Worm (Caenorhabditis elegans): ENCODE data around the gene lron-14.
A peak's percentile ranks its signal among the peaks of the same experiment; 100 is the strongest.

Gene lron-14

DNA sequence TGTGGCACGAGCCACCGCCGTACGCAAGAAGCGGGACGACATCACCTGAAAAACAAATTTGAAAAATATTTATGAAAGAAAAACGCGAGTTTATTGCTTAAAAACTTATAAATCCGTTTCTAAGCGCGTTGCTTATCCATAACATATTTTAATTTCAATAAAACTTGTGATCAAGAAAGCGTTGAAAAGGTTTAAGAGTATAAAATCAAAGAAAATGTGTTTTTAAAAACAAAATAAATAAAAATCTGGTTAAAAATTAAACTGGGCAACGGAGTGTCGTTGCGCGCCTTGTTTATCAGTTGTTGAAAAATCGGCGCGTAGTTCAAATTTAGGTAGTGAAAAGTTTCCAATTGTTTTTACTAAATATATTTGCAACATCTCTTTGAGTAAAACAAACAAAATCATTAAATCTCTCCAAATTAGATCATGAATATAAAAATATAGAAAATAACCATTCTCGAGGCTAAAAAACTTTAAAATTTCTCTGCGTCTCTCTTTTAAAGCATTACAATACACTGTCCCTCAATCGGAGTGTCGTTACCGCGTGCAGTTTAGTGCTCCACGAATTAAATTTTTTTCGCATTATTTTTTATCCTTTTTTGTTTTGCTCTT lies 41.5 kb downstream of the lron-14 start, which contains the start of gene ndua-5 (continued):
- TF ChIP-seq unc-62 (GFP tag; optimal IDR thresholded peaks at IDR 0.05 in 1 of 2) (no peak), unc-62 (tag; optimal IDR thresholded peaks at IDR 0.05) (no peak), dmd-8 (GFP tag; IDR thresholded peaks at IDR 0.05) (no peak), T20F7.1 (GFP tag; optimal IDR thresholded peaks at IDR 0.05) (peak; percentile 96), ceh-44 (GFP tag; IDR thresholded peaks at IDR 0.05) (no peak), daf-8 (GFP tag; IDR thresholded peaks at IDR 0.05) (no peak), dpl-1 (GFP tag; optimal IDR thresholded peaks at IDR 0.05) (peak; percentile 88), daf-16 (GFP tag; optimal IDR thresholded peaks at IDR 0.05) (no peak), daf-16 (tag; optimal IDR thresholded peaks at IDR 0.05) (peak; percentile 40), snpc-1.2 (GFP tag; IDR thresholded peaks at IDR 0.05) (no peak), Y5F2A.4 (GFP tag; optimal IDR thresholded peaks at IDR 0.05) (no peak), fos-1 (tag; optimal IDR thresholded peaks at IDR 0.05) (no peak), set-16 (GFP tag; IDR thresholded peaks at IDR 0.05) (no peak), lin-29 (GFP tag; IDR thresholded peaks at IDR 0.05) (no peak), nhr-6 (tag; optimal IDR thresholded peaks at IDR 0.05) (peak; percentile 56), zip-11 (GFP tag; IDR thresholded peaks at IDR 0.05) (no peak), hlh-30 (tag; optimal IDR thresholded peaks at IDR 0.05; ENCODE audit: insufficient read depth) (peak; percentile 12), lin-38 (GFP tag; IDR thresholded peaks at IDR 0.05) (no peak), nhr-102 (tag; optimal IDR thresholded peaks at IDR 0.05) (no peak), lir-3 (tag; optimal IDR thresholded peaks at IDR 0.05) (no peak), ama-1 (optimal IDR thresholded peaks at IDR 0.05) (no peak), lim-7 (GFP tag; IDR thresholded peaks at IDR 0.05) (no peak), daf-19 (GFP tag; conservative IDR thresholded peaks at IDR 0.05) (no peak), aha-1 (tag) (peak; percentile 9), hmg-1.1 (GFP tag; IDR thresholded peaks at IDR 0.05) (peak; percentile 38; the same call in 1 of the 2 replicates), zag-1 (tag; optimal IDR thresholded peaks at IDR 0.05) (no peak), mdt-29 (GFP tag; IDR thresholded peaks at IDR 0.05) (no peak), dmd-9 (GFP tag; IDR thresholded peaks at IDR 0.05) (no peak), madf-5 (GFP tag; IDR thresholded peaks at IDR 0.05) (no peak), dve-1 (tag; optimal IDR thresholded peaks at IDR 0.05; ENCODE audit: insufficient read depth) (peak; percentile 34), nhr-76 (tag; optimal IDR thresholded peaks at IDR 0.05) (no peak), ces-1 (GFP tag; optimal IDR thresholded peaks at IDR 0.05) (no peak), lsy-2 (tag; optimal IDR thresholded peaks at IDR 0.05) (peak in 1 of 2 experiments; percentile 62), ztf-7 (tag; optimal IDR thresholded peaks at IDR 0.05) (no peak), Y48G9A.11 (GFP tag; IDR thresholded peaks at IDR 0.05) (peak; percentile 95), ceh-20 (GFP tag; IDR thresholded peaks at IDR 0.05) (no peak), jun-1 (tag; optimal IDR thresholded peaks at IDR 0.05) (no peak), mes-2 (tag; optimal IDR thresholded peaks at IDR 0.05; ENCODE audit: poor library complexity, severe bottlenecking) (peak; percentile 36), unc-39 (tag; optimal IDR thresholded peaks at IDR 0.05) (no peak), pha-4 (GFP tag; IDR thresholded peaks at IDR 0.05) (no peak), pha-4 (tag; optimal IDR thresholded peaks at IDR 0.05) (no peak), ceh-62 (tag; optimal IDR thresholded peaks at IDR 0.05) (no peak)

DNA sequence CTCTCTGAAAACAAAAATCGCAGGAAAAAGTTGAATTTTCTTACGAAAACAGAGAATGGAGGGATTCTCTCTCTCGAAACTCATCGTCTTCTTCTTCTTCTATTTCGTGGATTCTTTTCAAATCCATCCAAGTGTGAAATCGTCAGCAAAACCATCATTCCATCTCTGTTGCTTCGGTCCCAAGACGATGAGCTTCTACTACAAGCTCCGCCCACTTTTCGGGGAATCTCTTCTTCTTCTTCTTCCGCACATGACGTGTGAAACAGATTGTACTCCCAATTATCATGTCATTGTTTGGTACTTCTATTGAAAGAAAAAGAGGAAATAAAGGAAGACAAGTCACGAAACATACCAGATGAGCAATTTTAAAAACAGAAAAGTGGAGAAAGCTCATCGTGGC lies 43.3 kb downstream of the lron-14 start:
- no peak for TF ChIP-seq lin-29 (GFP tag; IDR thresholded peaks at IDR 0.05)
- TF ChIP-seq gei-8 (GFP tag; optimal IDR thresholded peaks at IDR 0.05), result no peak
- no peak for TF ChIP-seq T26A8.4 (GFP tag; IDR thresholded peaks at IDR 0.05)
- TF ChIP-seq lin-13 (GFP tag; optimal IDR thresholded peaks at IDR 0.05), result no peak
- TF ChIP-seq daf-16 (GFP tag; optimal IDR thresholded peaks at IDR 0.05), result no peak
- no peak for TF ChIP-seq daf-16 (tag; optimal IDR thresholded peaks at IDR 0.05)
- TF ChIP-seq ztf-11 (tag; optimal IDR thresholded peaks at IDR 0.05), result no peak
- TF ChIP-seq mxl-2 (GFP tag; conservative IDR thresholded peaks at IDR 0.05), result no peak
- TF ChIP-seq unc-39 (tag; optimal IDR thresholded peaks at IDR 0.05), result no peak
- TF ChIP-seq dmd-8 (GFP tag; IDR thresholded peaks at IDR 0.05), result no peak
- TF ChIP-seq ZK337.2 (GFP tag; IDR thresholded peaks at IDR 0.05), result no peak
- no peak for TF ChIP-seq nhr-6 (tag; optimal IDR thresholded peaks at IDR 0.05)
- no peak for TF ChIP-seq F10B5.3 (tag; optimal IDR thresholded peaks at IDR 0.05)
- no peak for TF ChIP-seq spr-3 (GFP tag; optimal IDR thresholded peaks at IDR 0.05)
- TF ChIP-seq aly-2 (tag; optimal IDR thresholded peaks at IDR 0.05), result no peak
- no peak for TF ChIP-seq F26F4.8 (GFP tag; conservative IDR thresholded peaks at IDR 0.05)
